Fruit fly (Drosophila melanogaster): ENCODE measurements around the gene Polr3D.
A peak's percentile ranks its signal among the peaks of the same experiment; 100 is the strongest.

The Polr3D gene

dm6 chr3L:18106021-18106944 is 3.1 kb downstream of the Polr3D start, which contains the start of the genes CG13698 and mRpS26:
CG13698 (minus strand) TSS chr3L:18106149.
mRpS26 (plus strand) TSS chr3L:18106579.
- peak; percentile 66 for TF ChIP-seq noc (tag; optimal IDR thresholded peaks at IDR 0.05)

DNA sequence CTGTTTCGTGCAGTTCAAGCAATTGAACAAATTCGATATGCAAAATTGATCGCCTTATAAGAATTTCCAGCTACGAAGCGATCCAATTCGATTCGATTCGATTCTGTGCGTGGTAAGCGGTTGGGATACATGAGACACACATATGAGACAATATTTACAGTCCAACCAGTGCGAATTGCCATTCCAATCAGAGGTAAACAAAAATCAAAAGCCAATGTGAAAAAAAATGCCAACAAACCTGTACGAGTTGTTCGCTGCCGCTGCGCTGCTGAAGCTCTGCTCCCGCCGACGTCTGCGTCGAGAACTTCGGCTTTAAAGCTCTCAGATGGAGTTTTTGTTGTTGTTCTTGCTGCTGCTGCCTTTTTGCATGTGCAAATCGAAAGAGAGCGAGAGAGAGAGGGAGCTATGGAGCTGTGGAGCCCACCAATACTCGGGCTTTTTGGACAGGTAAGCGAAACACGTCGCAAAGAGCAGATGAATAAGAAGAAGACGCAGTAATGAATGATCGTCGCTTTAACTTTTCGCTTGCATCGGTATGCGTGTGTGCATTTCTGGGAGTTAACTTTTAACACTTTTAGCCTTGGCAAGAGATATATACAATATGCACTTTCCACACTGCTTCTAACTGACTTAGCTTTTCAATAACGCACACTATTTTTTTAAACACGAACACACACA is 3.9 kb downstream of the Polr3D start:
- no peak for TF ChIP-seq noc (tag; optimal IDR thresholded peaks at IDR 0.05)

DNA sequence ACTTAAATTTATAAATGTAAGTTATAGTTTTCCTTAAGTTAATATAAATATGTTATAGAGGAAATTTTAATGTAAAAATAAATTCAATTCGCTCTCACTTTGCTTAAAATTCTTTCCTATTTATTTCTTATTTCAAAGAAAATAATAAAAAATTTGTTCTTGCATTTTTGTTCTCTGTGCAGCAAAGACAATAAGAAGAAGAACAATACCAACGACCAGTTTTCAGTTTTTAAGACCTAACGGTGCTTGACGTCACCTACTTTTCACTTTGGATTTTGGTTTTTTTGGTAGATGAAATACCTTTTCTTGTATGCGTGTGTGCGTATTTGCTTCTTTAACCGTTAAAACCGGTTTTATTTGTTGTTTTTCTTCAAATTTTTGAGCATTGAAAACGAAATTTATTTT is 7.2 kb downstream of the Polr3D start:
- TF ChIP-seq noc (tag; optimal IDR thresholded peaks at IDR 0.05) = no peak

- TF ChIP-seq noc (tag; optimal IDR thresholded peaks at IDR 0.05) = no peak
Observed at dm6 chr3L:18101421-18101996, 7.9 kb downstream of the Polr3D start.

- no peak for TF ChIP-seq noc (tag; optimal IDR thresholded peaks at IDR 0.05)
Observed at dm6 chr3L:18099715-18100114, 9.7 kb downstream of the Polr3D start.

dm6 chr3L:18096726-18097125 is 12.6 kb downstream of the Polr3D start:
- no peak for TF ChIP-seq noc (tag; optimal IDR thresholded peaks at IDR 0.05)

dm6 chr3L:18093875-18094274 is 15.5 kb downstream of the Polr3D start:
- no peak for TF ChIP-seq noc (tag; optimal IDR thresholded peaks at IDR 0.05)

DNA sequence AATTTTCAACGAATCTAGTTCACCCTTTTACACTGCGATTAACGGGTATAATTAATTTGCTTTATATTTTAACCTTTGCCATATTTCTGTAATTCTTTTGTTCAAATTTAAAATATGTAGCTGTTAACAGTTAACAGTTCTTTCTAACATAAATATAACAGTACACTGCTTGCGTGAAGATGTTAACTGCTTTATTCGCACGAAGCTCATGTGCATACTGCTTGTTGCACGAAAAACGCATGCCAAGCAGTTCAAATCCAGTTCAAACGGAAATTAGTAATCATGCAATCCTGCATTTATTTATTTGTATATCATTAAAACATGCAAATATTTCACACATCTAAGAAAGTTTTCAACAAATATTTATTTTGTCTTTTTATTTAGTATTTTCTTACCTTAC is 21.3 kb downstream of the Polr3D start:
- no peak for TF ChIP-seq noc (tag; optimal IDR thresholded peaks at IDR 0.05)

DNA sequence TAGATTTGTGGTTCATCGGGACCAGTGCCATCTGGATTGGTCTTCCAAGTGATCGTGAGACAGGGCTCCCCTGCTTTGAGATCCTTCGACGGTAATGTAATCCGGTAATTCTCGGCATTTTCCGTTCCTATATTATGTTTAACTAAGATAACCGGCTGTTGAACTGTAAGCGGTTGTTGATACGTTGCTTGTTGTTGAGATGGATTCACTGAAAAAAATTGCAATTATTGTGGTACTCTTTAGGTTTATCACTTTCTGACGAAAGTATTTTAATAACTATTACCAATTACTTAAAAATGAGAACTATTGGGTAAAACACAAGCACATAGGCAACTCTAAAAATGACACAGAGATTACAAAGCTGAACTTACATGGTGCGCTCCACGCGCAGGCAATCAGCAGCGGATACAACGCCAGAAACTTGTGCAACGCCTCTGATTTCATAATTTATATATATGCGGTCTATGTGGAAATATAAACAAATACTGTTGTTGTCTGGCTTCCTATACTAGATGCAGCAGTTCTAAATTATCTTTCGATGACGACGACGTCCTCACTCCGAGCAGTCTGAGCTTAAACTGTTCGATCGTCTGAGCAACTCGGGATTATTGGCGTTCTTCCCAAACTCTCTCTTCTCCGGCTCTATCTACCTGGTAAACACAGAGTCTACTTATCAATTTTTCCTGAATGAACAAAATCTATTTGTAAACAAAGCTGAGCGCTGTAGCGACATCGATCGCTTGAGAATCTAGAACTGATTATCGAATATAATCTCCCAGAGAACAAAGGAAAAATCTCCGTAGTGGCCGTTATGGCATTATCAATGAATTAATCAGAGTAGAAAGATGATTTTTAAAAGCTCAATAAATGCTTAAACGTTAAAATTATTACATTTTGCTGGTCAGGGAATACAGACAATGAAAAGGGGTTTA is 22.4 kb downstream of the Polr3D start, which contains the start of gene CG34253:
Gene CG34253 (minus strand): TSS at position 567 of the 932 bp plus-strand sequence.
- no peak for TF ChIP-seq noc (tag; optimal IDR thresholded peaks at IDR 0.05)

- no peak for TF ChIP-seq noc (tag; optimal IDR thresholded peaks at IDR 0.05)
Observed at dm6 chr3L:18083994-18084393, 25.4 kb downstream of the Polr3D start.

- TF ChIP-seq noc (tag; optimal IDR thresholded peaks at IDR 0.05) = no peak
Observed at dm6 chr3L:18083402-18083801, 26.0 kb downstream of the Polr3D start.

DNA sequence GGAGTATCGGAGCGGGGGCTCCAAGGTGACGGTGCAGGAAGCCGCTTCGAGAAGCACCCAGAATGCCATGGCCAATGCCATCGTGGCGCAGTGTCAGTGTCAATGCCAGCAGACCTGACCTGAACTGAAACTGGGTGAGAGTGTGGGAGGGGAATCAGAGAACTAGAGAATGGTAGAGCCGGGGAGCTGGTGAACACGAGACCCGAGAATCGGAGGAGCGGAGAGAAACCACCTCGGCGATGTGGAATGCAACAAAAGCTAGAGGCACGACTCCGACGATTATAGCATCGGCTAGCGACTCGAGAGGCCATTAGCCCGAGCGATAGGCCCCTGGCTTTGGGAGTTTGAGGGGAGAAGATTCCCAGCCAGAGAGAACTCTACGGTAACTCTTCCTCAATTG is 27.4 kb downstream of the Polr3D start:
- TF ChIP-seq noc (tag; optimal IDR thresholded peaks at IDR 0.05) = no peak

- TF ChIP-seq noc (tag; optimal IDR thresholded peaks at IDR 0.05) = no peak
Observed at dm6 chr3L:18081494-18081893, 27.9 kb downstream of the Polr3D start.

DNA sequence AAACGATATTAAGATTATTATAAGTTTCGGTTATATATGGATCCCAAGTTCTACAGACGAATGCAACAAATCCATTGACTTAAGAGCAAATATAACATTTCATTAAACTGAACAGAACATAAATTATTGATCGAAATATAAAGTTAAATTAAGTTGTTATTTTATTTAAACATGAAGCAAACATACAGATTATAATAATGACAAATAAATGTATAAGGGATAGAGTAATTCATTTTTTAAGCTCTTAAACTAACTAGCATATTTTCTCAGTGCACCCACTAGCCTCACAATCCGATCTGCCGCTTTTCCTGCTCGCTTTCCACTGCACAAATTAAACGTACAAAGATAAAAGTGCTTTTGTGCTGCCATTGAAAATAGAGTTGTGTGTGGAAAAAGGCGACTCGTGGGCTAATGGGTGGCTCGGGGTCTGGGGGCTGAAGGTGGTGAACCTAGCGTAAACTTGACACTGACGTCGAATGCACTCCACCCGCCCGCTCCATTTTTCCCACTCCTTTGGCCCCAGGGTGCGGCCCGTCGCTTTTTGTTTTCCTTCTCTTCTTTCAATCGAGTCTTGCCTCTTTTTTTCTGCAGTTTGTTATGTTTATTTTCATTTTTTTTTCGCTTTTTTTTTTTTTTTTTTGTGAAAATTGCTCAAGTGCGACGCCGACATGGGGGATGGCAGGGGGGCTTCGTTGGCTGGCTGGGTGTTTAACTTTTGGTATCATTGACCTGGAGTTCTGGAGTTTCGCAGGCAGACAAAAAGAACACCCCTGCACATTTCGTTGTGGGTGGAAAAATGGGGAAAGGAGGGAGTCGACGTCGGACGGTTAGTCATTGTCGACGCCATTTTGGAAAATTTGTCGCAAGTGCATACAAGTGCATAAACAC is 29.5 kb downstream of the Polr3D start:
- TF ChIP-seq noc (tag; optimal IDR thresholded peaks at IDR 0.05) = no peak

All from whole organism, larva.